Fruit fly (Drosophila melanogaster): Measurements from ENCODE around the gene ppk5.

Gene ppk5

dm6 chr3L:21496865-21497634 is 37.4 kb upstream of the ppk5 start, which contains the start of gene Hr78 (continued):
- TF ChIP-seq D (optimal IDR thresholded peaks at IDR 0.05) (no peak), D (GFP tag; optimal IDR thresholded peaks at IDR 0.05) (peak; percentile 81), CG13424 (tag; optimal IDR thresholded peaks at IDR 0.05) (peak; percentile 86), hth (optimal IDR thresholded peaks at IDR 0.05) (no peak), wek (GFP tag; optimal IDR thresholded peaks at IDR 0.05) (no peak), CG10147 (GFP tag; optimal IDR thresholded peaks at IDR 0.05) (peak; percentile 84), CG9215 (GFP tag; IDR thresholded peaks at IDR 0.05) (peak; percentile 28; the same call in 1 of the 2 replicates), ssp (GFP tag; IDR thresholded peaks at IDR 0.05) (no peak), Rfx (GFP tag; IDR thresholded peaks at IDR 0.05) (peak; percentile 72), dati (GFP tag; IDR thresholded peaks at IDR 0.05) (no peak), gsb (GFP tag; IDR thresholded peaks at IDR 0.05) (0 out of 2 replicates have a peak, but pooled peaks have one; percentile 45), Dad (GFP tag; optimal IDR thresholded peaks at IDR 0.05) (no peak), CG12744 (GFP tag; optimal IDR thresholded peaks at IDR 0.05) (no peak), fd102C (GFP tag; optimal IDR thresholded peaks at IDR 0.05) (no peak), lmd (GFP tag; IDR thresholded peaks at IDR 0.05) (peak; percentile 74), CG6175 (GFP tag; IDR thresholded peaks at IDR 0.05) (no peak), CG8281 (tag; optimal IDR thresholded peaks at IDR 0.05) (peak; percentile 62), esg (GFP tag; conservative IDR thresholded peaks at IDR 0.05) (peak; percentile 40; the same call in 1 of the 2 replicates), emc (GFP tag; optimal IDR thresholded peaks at IDR 0.05) (no peak), peb (GFP tag; IDR thresholded peaks at IDR 0.05) (0 out of 2 replicates have a peak, but pooled peaks have one; percentile 4), CG10431 (GFP tag; optimal IDR thresholded peaks at IDR 0.05) (peak; percentile 77), disco-r (GFP tag; optimal IDR thresholded peaks at IDR 0.05) (no peak), CG3163 (GFP tag; optimal IDR thresholded peaks at IDR 0.05) (no peak), Fer2 (tag; optimal IDR thresholded peaks at IDR 0.05) (peak; percentile 56), CG15269 (tag; optimal IDR thresholded peaks at IDR 0.05) (peak; percentile 90), Ssrp (tag; optimal IDR thresholded peaks at IDR 0.05) (peak; percentile 78), Doc3 (GFP tag; IDR thresholded peaks at IDR 0.05; ENCODE audit: partially characterized antibody) (no peak), CG9437 (GFP tag; optimal IDR thresholded peaks at IDR 0.05) (peak; percentile 91), CG1602 (GFP tag; optimal IDR thresholded peaks at IDR 0.05) (peak; percentile 56), E2f2 (GFP tag; IDR thresholded peaks at IDR 0.05) (peak; percentile 44; the same call in 1 of the 2 replicates), Awh (GFP tag; IDR thresholded peaks at IDR 0.05) (peak; percentile 56; the same call in 1 of the 2 replicates), CG13894 (tag; optimal IDR thresholded peaks at IDR 0.05) (no peak), C15 (GFP tag; IDR thresholded peaks at IDR 0.05) (no peak), CG7271 (tag; optimal IDR thresholded peaks at IDR 0.05) (peak; percentile 71), Fer3 (tag; optimal IDR thresholded peaks at IDR 0.05) (peak; percentile 78), abd-A (tag; optimal IDR thresholded peaks at IDR 0.05) (no peak), CG3995 (GFP tag; optimal IDR thresholded peaks at IDR 0.05) (peak; percentile 70), CG7556 (GFP tag; optimal IDR thresholded peaks at IDR 0.05) (peak; percentile 92), HHEX (GFP tag; optimal IDR thresholded peaks at IDR 0.05) (peak; percentile 81), CG12299 (tag; optimal IDR thresholded peaks at IDR 0.05) (peak; percentile 71), GATAe (GFP tag; conservative IDR thresholded peaks at IDR 0.05) (no peak), CG30020 (tag; optimal IDR thresholded peaks at IDR 0.05) (peak; percentile 50), ken (GFP tag; IDR thresholded peaks at IDR 0.05) (no peak), CG4424 (GFP tag; optimal IDR thresholded peaks at IDR 0.05) (peak; percentile 75), nerfin-1 (tag; optimal IDR thresholded peaks at IDR 0.05) (peak; percentile 70), tll (GFP tag; optimal IDR thresholded peaks at IDR 0.05) (no peak), seq (GFP tag; IDR thresholded peaks at IDR 0.05) (no peak; the same call in 1 of the 2 replicates), usp (GFP tag; optimal IDR thresholded peaks at IDR 0.05) (no peak), ind (GFP tag; optimal IDR thresholded peaks at IDR 0.05) (peak; percentile 77), twi (tag; optimal IDR thresholded peaks at IDR 0.05) (peak; percentile 37)

All from whole organism, embryonic.